Worm (Caenorhabditis elegans) whole organism, L2 larva: ENCODE data around the gene C42C1.3.

Experiments used
- C34F6.9 ChIP-seq: fragments of 150-350 bp; optimal IDR thresholded peaks from 2 replicates; lab custom pipeline; 2014; ENCODE audit warnings: missing biosample characterization, missing genetic modification characterization
- F13H6.1 ChIP-seq: sonication (generic microtip); optimal IDR thresholded peaks from 2 replicates; lab custom pipeline; 2016; ENCODE audit warnings: missing genetic modification characterization, missing compliant biosample characterization
- R02D3.7 ChIP-seq: fragments of 150-350 bp; optimal IDR thresholded peaks from 2 replicates; lab custom pipeline; 2014; ENCODE audit warnings: missing biosample characterization, missing genetic modification characterization
- ZK546.5 ChIP-seq: sonication (generic microtip); optimal IDR thresholded peaks from 2 replicates; lab custom pipeline; 2017; ENCODE audit warnings: missing biosample characterization, missing genetic modification characterization
- alr-1 ChIP-seq: fragments of 150-350 bp; optimal IDR thresholded peaks from 2 replicates; lab custom pipeline; 2014; ENCODE audit warnings: missing biosample characterization, missing genetic modification characterization
- aly-2 ChIP-seq: fragments of 150-350 bp; optimal IDR thresholded peaks from 2 replicates; lab custom pipeline; 2014; ENCODE audit warnings: missing biosample characterization, missing genetic modification characterization
- blmp-1 ChIP-seq: sonication (generic microtip); optimal IDR thresholded peaks from 2 replicates; lab custom pipeline; 2017; ENCODE audit warnings: missing genetic modification characterization, mild to moderate bottlenecking, missing compliant biosample characterization, antibody characterized with exemption, moderate library complexity; ENCODE audit not compliant: insufficient read depth
- ceh-16 ChIP-seq: fragments of 150-350 bp; optimal IDR thresholded peaks from 2 replicates; lab custom pipeline; 2014; ENCODE audit warnings: missing biosample characterization, missing genetic modification characterization
- crh-2 ChIP-seq: sonication (generic microtip); optimal IDR thresholded peaks from 2 replicates; lab custom pipeline; 2017; ENCODE audit warnings: missing biosample characterization, missing genetic modification characterization
- dmd-4 ChIP-seq: sonication (generic microtip); optimal IDR thresholded peaks from 2 replicates; lab custom pipeline; 2017; ENCODE audit warnings: missing biosample characterization, missing genetic modification characterization
- egl-27 ChIP-seq: sonication (generic microtip); optimal IDR thresholded peaks from 3 replicates; lab custom pipeline; 2017; ENCODE audit warnings: missing biosample characterization, missing genetic modification reagents, missing genetic modification characterization
- elt-1 ChIP-seq: fragments of 150-350 bp; optimal IDR thresholded peaks from 2 replicates; lab custom pipeline; 2014; ENCODE audit warnings: missing biosample characterization, missing genetic modification characterization
- fos-1 ChIP-seq: fragments of 150-350 bp; optimal IDR thresholded peaks from 2 replicates; lab custom pipeline; 2014; ENCODE audit warnings: missing biosample characterization, missing genetic modification characterization
- gmeb-1 ChIP-seq: fragments of 150-350 bp; optimal IDR thresholded peaks from 2 replicates; lab custom pipeline; 2014; ENCODE audit warnings: missing biosample characterization, missing genetic modification characterization
- lin-13 ChIP-seq: fragments of 150-350 bp; optimal IDR thresholded peaks from 2 replicates; lab custom pipeline; 2014; ENCODE audit warnings: missing biosample characterization, missing genetic modification reagents, missing genetic modification characterization
- lin-39 ChIP-seq: fragments of 150-350 bp; optimal IDR thresholded peaks from 2 replicates; lab custom pipeline; 2014; ENCODE audit warnings: missing biosample characterization, missing genetic modification reagents, missing genetic modification characterization
- lsy-2 ChIP-seq, 2 experiments: fragments of 150-350 bp in 1 of 2; sonication (generic microtip) in 1 of 2; optimal IDR thresholded peaks; 2 replicates each; lab custom pipeline; 2014 to 2017; ENCODE audit warnings: missing biosample characterization in 2 of 2, missing genetic modification characterization in 2 of 2
- mab-5 ChIP-seq: fragments of 150-350 bp; optimal IDR thresholded peaks from 2 replicates; lab custom pipeline; 2014; ENCODE audit warnings: missing biosample characterization, missing genetic modification characterization
- mbf-1 ChIP-seq: sonication (generic microtip); optimal IDR thresholded peaks from 2 replicates; lab custom pipeline; 2017; ENCODE audit warnings: missing biosample characterization, missing genetic modification characterization
- mdl-1 ChIP-seq, 2 experiments: fragments of 150-350 bp in 1 of 2; sonication (generic microtip) in 1 of 2; optimal IDR thresholded peaks; 2 replicates each; lab custom pipeline; 2017; ENCODE audit warnings: missing biosample characterization in 2 of 2, missing genetic modification characterization in 2 of 2
- nhr-10 ChIP-seq: sonication (generic microtip); optimal IDR thresholded peaks from 2 replicates; lab custom pipeline; 2017; ENCODE audit warnings: missing biosample characterization, missing genetic modification characterization
- nhr-11 ChIP-seq: fragments of 150-350 bp; optimal IDR thresholded peaks from 2 replicates; lab custom pipeline; 2014; ENCODE audit warnings: missing biosample characterization, missing genetic modification characterization
- nhr-12 ChIP-seq: fragments of 150-350 bp; optimal IDR thresholded peaks from 2 replicates; lab custom pipeline; 2014; ENCODE audit warnings: missing biosample characterization, missing genetic modification characterization
- nhr-129 ChIP-seq: fragments of 150-350 bp; optimal IDR thresholded peaks from 2 replicates; lab custom pipeline; 2014; ENCODE audit warnings: missing biosample characterization, missing genetic modification characterization
- nhr-23 ChIP-seq: fragments of 150-350 bp; optimal IDR thresholded peaks from 2 replicates; lab custom pipeline; 2014; ENCODE audit warnings: missing biosample characterization, missing genetic modification reagents, missing genetic modification characterization
- nhr-25 ChIP-seq: fragments of 150-350 bp; sonication (generic microtip); optimal IDR thresholded peaks from 3 replicates; lab custom pipeline; 2014; ENCODE audit warnings: missing biosample characterization, missing genetic modification characterization
- nhr-6 ChIP-seq: fragments of 150-350 bp; optimal IDR thresholded peaks from 2 replicates; lab custom pipeline; 2014; ENCODE audit warnings: missing biosample characterization, missing genetic modification characterization
- sem-4 ChIP-seq: fragments of 150-350 bp; optimal IDR thresholded peaks from 2 replicates; lab custom pipeline; 2014; ENCODE audit warnings: missing biosample characterization, missing genetic modification reagents, missing genetic modification characterization
- sma-3 ChIP-seq: sonication (generic microtip); optimal IDR thresholded peaks from 2 replicates; lab custom pipeline; 2016; ENCODE audit warnings: missing genetic modification reagents, missing genetic modification characterization, missing compliant biosample characterization
- snpc-4 ChIP-seq: fragments of 150-350 bp; optimal IDR thresholded peaks from 2 replicates; lab custom pipeline; 2014; ENCODE audit warnings: missing biosample characterization, missing genetic modification characterization
- unc-55 ChIP-seq: fragments of 150-350 bp; sonication (generic microtip); optimal IDR thresholded peaks from 3 replicates; lab custom pipeline; 2014; ENCODE audit warnings: missing biosample characterization, missing genetic modification reagents, missing genetic modification characterization
- zag-1 ChIP-seq: fragments of 150-350 bp; optimal IDR thresholded peaks from 2 replicates; lab custom pipeline; 2014; ENCODE audit warnings: missing biosample characterization, missing genetic modification characterization
- ztf-11 ChIP-seq: sonication (generic microtip); optimal IDR thresholded peaks from 2 replicates; lab custom pipeline; 2017; ENCODE audit warnings: missing biosample characterization, missing genetic modification characterization
- ztf-4 ChIP-seq: fragments of 150-350 bp; optimal IDR thresholded peaks from 2 replicates; lab custom pipeline; 2014; ENCODE audit warnings: missing biosample characterization, missing genetic modification characterization

C42C1.3 gene

DNA sequence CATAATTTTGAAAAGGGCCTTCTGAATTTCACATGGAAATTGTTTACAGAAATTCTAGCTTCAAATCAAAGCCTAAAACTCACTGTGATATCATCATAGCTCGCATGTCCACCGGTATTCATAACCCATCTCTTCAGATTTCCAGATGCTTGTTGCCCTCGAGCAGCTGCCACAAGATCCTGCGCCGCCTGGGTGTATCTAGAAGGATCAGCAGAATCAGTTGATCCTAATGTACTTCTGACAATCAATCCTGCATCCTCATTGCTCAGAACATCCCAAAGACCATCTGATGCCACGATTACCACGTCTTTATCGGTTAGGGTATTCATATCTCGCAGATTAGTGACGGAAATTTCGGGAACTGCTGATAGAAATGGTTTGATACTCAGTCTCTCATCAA lies 4.4 kb downstream of the C42C1.3 start:
- no peak for TF ChIP-seq egl-27 (tag; lab: Kevin White, UChicago)
- no peak for TF ChIP-seq lin-39 (tag; lab: Kevin White, UChicago)
- no peak for TF ChIP-seq dmd-4 (tag; lab: Kevin White, UChicago)
- TF ChIP-seq ZK546.5 (tag; lab: Kevin White, UChicago) = no peak
- TF ChIP-seq F13H6.1 = no peak
- TF ChIP-seq gmeb-1 (tag; lab: Kevin White, UChicago) = no peak
- no peak for TF ChIP-seq nhr-23 (tag; lab: Kevin White, UChicago)
- no peak for TF ChIP-seq ceh-16 (tag; lab: Kevin White, UChicago)
- TF ChIP-seq ztf-4 (tag; lab: Kevin White, UChicago) = no peak
- TF ChIP-seq nhr-25 (tag; lab: Kevin White, UChicago) = no peak
- TF ChIP-seq crh-2 (tag; lab: Kevin White, UChicago) = no peak
- no peak for TF ChIP-seq mdl-1 (tag; optimal IDR thresholded peaks at IDR 0.05; lab: Kevin White, UChicago)
- no peak for TF ChIP-seq mbf-1 (tag; lab: Kevin White, UChicago)
- TF ChIP-seq sem-4 (tag; lab: Kevin White, UChicago) = no peak
- TF ChIP-seq snpc-4 = no peak
- TF ChIP-seq mab-5 (tag; lab: Kevin White, UChicago) = no peak

DNA sequence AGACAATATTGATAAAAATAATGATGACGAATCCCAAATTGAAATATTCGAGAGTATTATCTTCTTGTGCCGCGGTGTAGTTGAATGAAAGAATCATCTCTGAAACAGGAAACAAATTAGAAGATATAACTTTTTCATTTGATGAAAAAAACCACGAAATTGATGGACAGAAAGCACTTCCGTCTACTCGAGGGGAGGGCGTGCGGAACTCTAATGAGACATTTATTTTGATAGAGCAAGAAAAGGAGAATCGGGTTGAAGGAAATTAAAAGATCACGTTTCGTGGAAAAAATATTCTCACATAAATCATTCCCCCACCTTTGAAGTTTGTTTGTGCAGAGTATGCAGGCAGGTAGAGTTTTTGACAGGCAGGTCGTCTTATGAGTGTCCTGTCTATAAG lies 8.9 kb downstream of the C42C1.3 start, which contains the start of gene sre-14:
Gene sre-14 (minus strand): TSS at position 101 of the 400 bp plus-strand sequence.
- no peak for TF ChIP-seq R02D3.7 (tag; lab: Kevin White, UChicago)
- no peak for TF ChIP-seq sma-3
- no peak for TF ChIP-seq ztf-11 (tag; lab: Kevin White, UChicago)
- TF ChIP-seq zag-1 (tag; lab: Kevin White, UChicago) = no peak
- TF ChIP-seq C34F6.9 = no peak
- TF ChIP-seq unc-55 (GFP tag; lab: Kevin White, UChicago) = no peak
- TF ChIP-seq aly-2 (tag; lab: Kevin White, UChicago) = no peak
- TF ChIP-seq nhr-12 (tag; lab: Kevin White, UChicago) = no peak
- no peak for TF ChIP-seq ZK546.5 (tag; lab: Kevin White, UChicago)
- TF ChIP-seq fos-1 (tag; lab: Kevin White, UChicago) = no peak
- no peak for TF ChIP-seq lsy-2 (tag; optimal IDR thresholded peaks at IDR 0.05; lab: Kevin White, UChicago)
- no peak for TF ChIP-seq F13H6.1
- no peak for TF ChIP-seq crh-2 (tag; lab: Kevin White, UChicago)
- TF ChIP-seq nhr-11 (tag; lab: Kevin White, UChicago) = no peak
- TF ChIP-seq nhr-10 (tag; lab: Kevin White, UChicago) = no peak
- TF ChIP-seq snpc-4 = no peak
- no peak for TF ChIP-seq alr-1 (tag; lab: Kevin White, UChicago)

DNA sequence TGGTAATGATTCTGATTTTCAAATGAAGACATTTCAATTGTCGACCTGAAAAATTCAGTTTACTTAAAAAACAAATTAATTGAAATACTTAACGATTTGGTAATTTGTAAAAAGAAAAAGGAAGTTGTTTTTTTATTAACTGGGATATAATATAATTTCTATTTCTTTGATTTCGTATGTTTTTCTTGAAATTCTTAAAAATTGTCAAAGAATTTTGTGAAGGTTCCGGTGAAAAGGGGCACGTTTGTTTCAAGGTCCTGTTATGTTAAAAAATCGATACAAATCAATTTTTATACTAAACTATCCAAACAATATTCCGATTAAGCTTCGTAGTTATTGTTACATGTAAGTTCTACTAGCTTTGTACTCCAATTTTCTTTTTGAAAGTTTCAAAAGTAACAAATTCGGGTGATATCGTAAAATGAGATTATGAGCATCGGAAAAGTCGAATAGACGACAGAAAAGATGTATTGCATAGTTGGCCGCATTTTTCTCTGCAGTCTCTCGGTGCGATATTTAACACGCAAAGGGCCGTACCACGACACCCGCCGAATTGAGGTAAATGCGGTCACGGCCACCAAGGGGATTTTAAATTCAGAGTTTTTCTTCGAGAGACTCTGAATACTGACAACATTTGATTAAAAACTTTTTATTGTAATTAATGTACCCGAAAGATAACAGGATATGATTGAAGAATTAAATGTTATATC lies 11.0 kb downstream of the C42C1.3 start, which contains the start of gene Y39C12A.9:
Gene Y39C12A.9 (minus strand): TSS at position 51 of the 710 bp plus-strand sequence.
- TF ChIP-seq nhr-129 (tag; lab: Kevin White, UChicago) (peak; percentile 64), unc-55 (GFP tag; lab: Kevin White, UChicago) (peak; percentile 14), C34F6.9 (peak; percentile 1), nhr-6 (tag; lab: Kevin White, UChicago) (no peak), lsy-2 (tag; optimal IDR thresholded peaks at IDR 0.05; lab: Kevin White, UChicago) (peak in 1 of 2 experiments; percentile 33)

DNA sequence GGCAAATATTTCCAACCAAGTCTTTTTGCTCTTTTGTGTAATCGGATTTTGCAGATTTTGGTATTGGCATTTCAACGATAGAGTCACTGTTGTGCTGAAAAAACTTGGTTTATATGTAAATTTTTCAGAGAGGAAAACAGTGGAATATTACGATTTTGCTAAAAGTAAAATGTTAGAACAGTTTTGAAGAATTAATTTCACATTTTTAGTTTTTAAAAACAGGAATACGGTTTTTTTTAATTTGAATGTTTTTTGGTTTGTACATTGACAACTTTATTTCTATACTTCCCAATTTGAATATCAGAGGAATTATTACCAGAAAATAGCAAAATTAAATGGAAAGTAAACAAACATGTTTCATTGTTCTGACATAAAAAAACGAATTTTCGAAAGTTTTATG lies 17.7 kb downstream of the C42C1.3 start, which contains the start of gene dnj-26:
Gene dnj-26 (minus strand): TSS at position 101 of the 400 bp plus-strand sequence.
- TF ChIP-seq sma-3 (no peak), alr-1 (tag; lab: Kevin White, UChicago) (no peak), R02D3.7 (tag; lab: Kevin White, UChicago) (no peak), nhr-25 (tag; lab: Kevin White, UChicago) (no peak), mdl-1 (tag; optimal IDR thresholded peaks at IDR 0.05; lab: Kevin White, UChicago) (no peak), dmd-4 (tag; lab: Kevin White, UChicago) (no peak), lin-39 (tag; lab: Kevin White, UChicago) (no peak), lin-13 (GFP tag; lab: Kevin White, UChicago) (no peak), nhr-11 (tag; lab: Kevin White, UChicago) (no peak), snpc-4 (no peak)

DNA sequence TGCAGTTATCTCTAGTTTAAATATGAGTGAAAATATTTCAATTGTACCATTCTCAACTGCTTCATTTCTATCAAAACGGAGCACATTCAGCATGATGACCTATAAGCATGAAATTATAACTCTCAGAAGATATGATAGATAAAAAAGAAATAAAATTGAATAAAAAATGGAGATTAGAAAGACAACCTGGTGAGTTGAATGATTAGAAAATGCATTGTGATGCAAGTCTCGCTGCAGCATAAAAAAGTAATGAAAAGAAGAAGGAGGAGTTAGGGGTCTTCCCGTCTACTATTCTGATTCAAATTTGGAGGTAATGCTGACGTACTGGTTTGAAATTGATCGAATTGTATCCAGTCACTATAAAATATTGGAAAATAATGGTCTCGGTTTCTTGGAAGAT lies 25.6 kb downstream of the C42C1.3 start, which contains the start of gene sre-15:
Gene sre-15 (minus strand): TSS at position 101 of the 400 bp plus-strand sequence.
- TF ChIP-seq R02D3.7 (tag; lab: Kevin White, UChicago) (no peak), blmp-1 (no peak), nhr-12 (tag; lab: Kevin White, UChicago) (no peak), lin-39 (tag; lab: Kevin White, UChicago) (no peak), elt-1 (tag; lab: Kevin White, UChicago) (no peak), mdl-1 (tag; optimal IDR thresholded peaks at IDR 0.05; lab: Kevin White, UChicago) (no peak), alr-1 (tag; lab: Kevin White, UChicago) (no peak), mbf-1 (tag; lab: Kevin White, UChicago) (no peak), egl-27 (tag; lab: Kevin White, UChicago) (no peak)
